Worm (Caenorhabditis elegans): ENCODE data around the gene ndab-2.
A peak's percentile ranks its signal among the peaks of the same experiment; 100 is the strongest.

ndab-2 gene

DNA sequence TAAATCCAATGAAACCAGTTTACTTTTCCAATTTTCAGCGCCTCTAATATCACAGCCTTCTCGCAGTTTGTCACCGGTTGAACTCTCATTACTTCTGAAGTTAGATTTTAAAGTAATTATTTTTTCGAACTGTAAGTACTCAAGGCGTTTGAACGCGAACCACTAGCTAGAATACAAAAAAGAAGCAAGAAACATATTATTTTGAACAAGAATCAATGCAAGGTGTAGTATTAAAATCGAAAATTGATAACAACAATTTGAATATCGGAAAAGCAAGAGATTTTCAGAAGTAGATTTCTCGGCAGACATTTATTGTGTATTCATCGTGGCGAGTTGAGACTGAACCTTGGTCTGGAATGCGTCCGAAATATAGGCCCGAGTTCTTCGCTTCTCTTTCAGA, 17.4 kb downstream of the ndab-2 start, which contains the start of gene exos-9:
Gene exos-9, minus strand, starts transcription at position 101 of the 400 bp plus-strand sequence.
- TF ChIP-seq egl-27 (tag; optimal IDR thresholded peaks at IDR 0.05) (no peak), rbr-2 (tag; optimal IDR thresholded peaks at IDR 0.05) (no peak), aha-1 (tag) (peak; percentile 31), tra-1 (GFP tag; IDR thresholded peaks at IDR 0.05) (no peak), aly-2 (tag; optimal IDR thresholded peaks at IDR 0.05) (no peak)

DNA sequence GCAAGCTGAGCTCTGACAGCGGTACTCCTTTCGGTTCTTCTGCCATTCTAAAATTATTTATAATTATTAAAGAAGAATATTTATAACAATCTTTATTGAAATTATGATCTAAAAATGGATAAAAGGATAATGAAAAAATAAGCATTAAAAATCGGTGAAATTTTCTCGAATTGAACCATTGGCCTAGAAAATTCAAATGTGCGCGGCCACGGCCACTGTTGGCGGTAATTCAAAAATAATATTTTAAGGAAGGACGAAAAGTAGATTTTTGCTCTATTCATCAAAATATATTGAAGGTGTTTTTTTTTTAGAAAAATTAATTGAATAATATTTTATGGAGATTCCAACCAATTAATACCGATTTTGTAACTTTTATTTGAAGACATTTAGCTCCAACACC, 18.3 kb downstream of the ndab-2 start, which contains the start of gene pfd-5:
Gene pfd-5, minus strand, starts transcription at position 47 of the 400 bp plus-strand sequence.
- no peak for TF ChIP-seq fkh-10 (GFP tag; optimal IDR thresholded peaks at IDR 0.05)
- no peak for TF ChIP-seq spr-1 (tag; optimal IDR thresholded peaks at IDR 0.05)
- no peak for TF ChIP-seq sdz-12 (GFP tag; optimal IDR thresholded peaks at IDR 0.05)
- peak; percentile 98 for TF ChIP-seq mes-2 (tag; optimal IDR thresholded peaks at IDR 0.05; ENCODE audit: poor library complexity, severe bottlenecking)
- no peak for TF ChIP-seq lir-3 (tag; optimal IDR thresholded peaks at IDR 0.05)
- TF ChIP-seq set-16 (GFP tag; IDR thresholded peaks at IDR 0.05) = no peak
- no peak for TF ChIP-seq dmd-6 (GFP tag; IDR thresholded peaks at IDR 0.05)
- no peak for TF ChIP-seq hmg-1.1 (GFP tag; IDR thresholded peaks at IDR 0.05)
- peak; percentile 36 for TF ChIP-seq hlh-30 (tag; optimal IDR thresholded peaks at IDR 0.05; ENCODE audit: insufficient read depth)
- no peak for TF ChIP-seq F49E8.2 (tag; optimal IDR thresholded peaks at IDR 0.05; ENCODE audit: borderline replicate concordance)
- no peak for TF ChIP-seq dmd-9 (GFP tag; IDR thresholded peaks at IDR 0.05)
- TF ChIP-seq nhr-77 (tag; optimal IDR thresholded peaks at IDR 0.05) = no peak
- TF ChIP-seq arid-1 (GFP tag; conservative IDR thresholded peaks at IDR 0.05) = no peak
- no peak for TF ChIP-seq nhr-111 (GFP tag; optimal IDR thresholded peaks at IDR 0.05)
- no peak for TF ChIP-seq fos-1 (tag; optimal IDR thresholded peaks at IDR 0.05)
- TF ChIP-seq nhr-48 (tag; optimal IDR thresholded peaks at IDR 0.05) = no peak
- TF ChIP-seq F26F4.8 (GFP tag; conservative IDR thresholded peaks at IDR 0.05) = no peak
- TF ChIP-seq spr-3 (GFP tag; optimal IDR thresholded peaks at IDR 0.05) = no peak
- no peak for TF ChIP-seq Y105C5A.15 (GFP tag; IDR thresholded peaks at IDR 0.05)
- TF ChIP-seq lin-39 (tag; optimal IDR thresholded peaks at IDR 0.05) = no peak
- no peak for TF ChIP-seq nhr-11 (tag; optimal IDR thresholded peaks at IDR 0.05)
- no peak for TF ChIP-seq lin-1 (GFP tag; IDR thresholded peaks at IDR 0.05)
- TF ChIP-seq madf-9 (GFP tag; conservative IDR thresholded peaks at IDR 0.05) = no peak
- peak; percentile 57 for TF ChIP-seq unc-130 (GFP tag; optimal IDR thresholded peaks at IDR 0.05)
- no peak for TF ChIP-seq mdt-29 (GFP tag; IDR thresholded peaks at IDR 0.05)
- peak in 1 of 2 experiments; percentile 84 for TF ChIP-seq lsy-2 (tag; optimal IDR thresholded peaks at IDR 0.05)
- TF ChIP-seq vab-7 (GFP tag; IDR thresholded peaks at IDR 0.05) = no peak
- TF ChIP-seq skn-1 (tag; optimal IDR thresholded peaks at IDR 0.05) = no peak
- no peak for TF ChIP-seq zfp-3 (GFP tag; conservative IDR thresholded peaks at IDR 0.05)
- no peak for TF ChIP-seq nhr-42 (GFP tag; IDR thresholded peaks at IDR 0.05)
- TF ChIP-seq nhr-25 (tag; optimal IDR thresholded peaks at IDR 0.05; ENCODE audit: borderline replicate concordance, insufficient read depth) = no peak
- TF ChIP-seq unc-62 (GFP tag; optimal IDR thresholded peaks at IDR 0.05 in 1 of 2) = no peak
- TF ChIP-seq unc-62 (tag; optimal IDR thresholded peaks at IDR 0.05) = no peak
- TF ChIP-seq nhr-10 (tag; optimal IDR thresholded peaks at IDR 0.05) = no peak
- no peak for TF ChIP-seq ceh-20 (GFP tag; IDR thresholded peaks at IDR 0.05)
- no peak for TF ChIP-seq F10B5.3 (tag; optimal IDR thresholded peaks at IDR 0.05)
- no peak for TF ChIP-seq nhr-28 (tag; optimal IDR thresholded peaks at IDR 0.05)
- TF ChIP-seq dve-1 (tag; optimal IDR thresholded peaks at IDR 0.05; ENCODE audit: insufficient read depth) = peak; percentile 22
- no peak for TF ChIP-seq ceh-62 (tag; optimal IDR thresholded peaks at IDR 0.05)
- peak; percentile 53 for TF ChIP-seq lin-38 (GFP tag; IDR thresholded peaks at IDR 0.05)
- no peak for TF ChIP-seq mxl-2 (GFP tag; conservative IDR thresholded peaks at IDR 0.05)
- TF ChIP-seq nhr-76 (tag; optimal IDR thresholded peaks at IDR 0.05) = no peak
- TF ChIP-seq ztf-11 (tag; optimal IDR thresholded peaks at IDR 0.05) = no peak
- TF ChIP-seq duxl-1 (tag; optimal IDR thresholded peaks at IDR 0.05; ENCODE audit: poor library complexity) = no peak
- TF ChIP-seq nhr-41 (GFP tag; IDR thresholded peaks at IDR 0.05) = no peak

All from whole organism, L4 larva.